Worm (Caenorhabditis elegans) whole organism, L1 larva: ENCODE results near the gene F46B6.12.
A peak's percentile ranks its signal among the peaks of the same experiment; 100 is the strongest.

Experiments
- C16A3.4 ChIP-seq: fragments of 150-350 bp; optimal IDR thresholded peaks from 2 replicates; lab custom pipeline; 2014; ENCODE audit warnings: missing biosample characterization, missing genetic modification characterization
- C34B4.2 ChIP-seq: sonication (generic microtip); optimal IDR thresholded peaks from 2 replicates; lab custom pipeline; 2017; ENCODE audit warnings: mild to moderate bottlenecking, missing genetic modification characterization, missing compliant biosample characterization
- aha-1 ChIP-seq: fragments of 150-350 bp; optimal IDR thresholded peaks from 2 replicates; lab custom pipeline; 2014; ENCODE audit warnings: missing biosample characterization, missing genetic modification characterization
- ceh-82 ChIP-seq, 3 experiments: fragments of 150-350 bp in 1 of 3; sonication (generic microtip) in 2 of 3; optimal IDR thresholded peaks; 2 replicates each; lab custom pipeline; 2014 to 2017; ENCODE audit warnings: missing biosample characterization in 3 of 3, missing genetic modification characterization in 3 of 3
- ceh-88 ChIP-seq: fragments of 200-800 bp; sonication (Bioruptor generic); IDR thresholded peaks from 2 replicates; pipeline ENCODE4 v1.3.6; 2022; ENCODE audit warnings: missing genetic modification characterization, missing compliant biosample characterization
- ceh-90 ChIP-seq: sonication (generic microtip); optimal IDR thresholded peaks from 2 replicates; lab custom pipeline; 2016; ENCODE audit warnings: missing genetic modification characterization, missing compliant biosample characterization
- ces-1 ChIP-seq: fragments of 150-350 bp; optimal IDR thresholded peaks from 2 replicates; lab custom pipeline; 2014; ENCODE audit warnings: missing biosample characterization, missing genetic modification reagents, missing genetic modification characterization
- efl-1 ChIP-seq, 4 experiments: fragments of 150-350 bp; optimal IDR thresholded peaks in 3 of 4; peaks in 1 of 4; 1 replicate in 1 of 4; 2 replicates in 3 of 4; lab custom pipeline; 2014; ENCODE audit warnings: missing biosample characterization in 2 of 4, missing genetic modification characterization in 2 of 4, missing genetic modification reagents in 2 of 4
- elt-3 ChIP-seq, 6 experiments: fragments of 150-350 bp in 1 of 6; sonication (generic microtip); optimal IDR thresholded peaks; 2 replicates each; lab custom pipeline; 2017 to 2018; ENCODE audit warnings: missing biosample characterization in 6 of 6, missing genetic modification characterization in 6 of 6, inconsistent platforms in 1 of 6
- fkh-10 ChIP-seq: sonication (generic microtip); optimal IDR thresholded peaks from 2 replicates; lab custom pipeline; 2017; ENCODE audit warnings: missing biosample characterization, missing genetic modification reagents, missing genetic modification characterization
- fos-1 ChIP-seq: fragments of 150-350 bp; optimal IDR thresholded peaks from 2 replicates; lab custom pipeline; 2014; ENCODE audit warnings: missing biosample characterization, missing genetic modification characterization
- lin-14 ChIP-seq: fragments of 200-800 bp; sonication (Bioruptor generic); optimal IDR thresholded peaks from 2 replicates; lab custom pipeline; 2018; ENCODE audit warnings: mild to moderate bottlenecking, missing genetic modification characterization, moderate library complexity, missing compliant biosample characterization
- lin-35 ChIP-seq, 2 experiments: fragments of 150-350 bp; optimal IDR thresholded peaks; 2 replicates each; lab custom pipeline; 2014; ENCODE audit warnings: missing biosample characterization in 2 of 2, missing genetic modification characterization in 2 of 2, missing genetic modification reagents in 2 of 2
- lsy-2 ChIP-seq, 2 experiments: fragments of 150-350 bp; optimal IDR thresholded peaks; 2 replicates each; lab custom pipeline; 2014; ENCODE audit warnings: missing biosample characterization in 2 of 2, missing genetic modification characterization in 2 of 2
- mep-1 ChIP-seq: fragments of 150-350 bp; optimal IDR thresholded peaks from 2 replicates; lab custom pipeline; 2014; ENCODE audit warnings: missing biosample characterization, missing genetic modification characterization
- nhr-47 ChIP-seq: sonication (generic microtip); optimal IDR thresholded peaks from 2 replicates; lab custom pipeline; 2016; ENCODE audit warnings: mild to moderate bottlenecking, missing genetic modification characterization, moderate library complexity, missing compliant biosample characterization
- nhr-71 ChIP-seq: sonication (generic microtip); optimal IDR thresholded peaks from 2 replicates; lab custom pipeline; 2016; ENCODE audit warnings: mild to moderate bottlenecking, missing genetic modification characterization, moderate library complexity, missing compliant biosample characterization
- nhr-77 ChIP-seq: fragments of 150-350 bp; optimal IDR thresholded peaks from 2 replicates; lab custom pipeline; 2014; ENCODE audit warnings: missing biosample characterization, missing genetic modification characterization
- sptf-1 ChIP-seq: fragments of 150-350 bp; optimal IDR thresholded peaks from 2 replicates; lab custom pipeline; 2014; ENCODE audit warnings: missing biosample characterization, missing genetic modification characterization
- sup-37 ChIP-seq: fragments of 200-800 bp; sonication (Bioruptor generic); optimal IDR thresholded peaks from 2 replicates; lab custom pipeline; 2018; ENCODE audit warnings: mild to moderate bottlenecking, missing genetic modification characterization, missing compliant biosample characterization
- swsn-7 ChIP-seq: sonication (generic microtip); optimal IDR thresholded peaks from 2 replicates; lab custom pipeline; 2016; ENCODE audit warnings: missing genetic modification characterization, missing compliant biosample characterization
- tbx-2 ChIP-seq: sonication (generic microtip); optimal IDR thresholded peaks from 2 replicates; lab custom pipeline; 2016; ENCODE audit warnings: missing genetic modification characterization, missing compliant biosample characterization
- tlp-1 ChIP-seq: fragments of 150-350 bp; optimal IDR thresholded peaks from 2 replicates; lab custom pipeline; 2014; ENCODE audit warnings: missing biosample characterization, missing genetic modification characterization
- unc-130 ChIP-seq: fragments of 150-350 bp; optimal IDR thresholded peaks from 2 replicates; lab custom pipeline; 2017; ENCODE audit warnings: missing biosample characterization, missing genetic modification characterization, inconsistent platforms
- unc-62 ChIP-seq: fragments of 150-350 bp; optimal IDR thresholded peaks from 2 replicates; lab custom pipeline; 2014; ENCODE audit warnings: missing biosample characterization, missing genetic modification reagents, missing genetic modification characterization
- unc-86 ChIP-seq: sonication (generic microtip); optimal IDR thresholded peaks from 2 replicates; lab custom pipeline; 2016; ENCODE audit warnings: missing genetic modification characterization, missing compliant biosample characterization
- unc-98 ChIP-seq: fragments of 200-800 bp; sonication (Bioruptor generic); IDR thresholded peaks from 2 replicates; pipeline ENCODE4 v1.3.6; 2022; ENCODE audit warnings: missing genetic modification characterization, missing compliant biosample characterization
- zag-1 ChIP-seq: fragments of 150-350 bp; optimal IDR thresholded peaks from 2 replicates; lab custom pipeline; 2014; ENCODE audit warnings: missing biosample characterization, missing genetic modification characterization
- ztf-11 ChIP-seq, 2 experiments: sonication (generic microtip); optimal IDR thresholded peaks; 2 replicates each; lab custom pipeline; 2016 to 2017; ENCODE audit warnings: missing genetic modification characterization in 2 of 2, missing biosample characterization in 1 of 2, missing compliant biosample characterization in 1 of 2

The F46B6.12 gene

ce11 chrV:9771311-9771710 lies 4.3 kb downstream of the F46B6.12 start:
- TF ChIP-seq sup-37 (GFP tag; lab: Kevin White, UChicago), result no peak
- TF ChIP-seq lin-35 (GFP tag; optimal IDR thresholded peaks at IDR 0.05; lab: Kevin White, UChicago), result no peak
- TF ChIP-seq fos-1 (tag; lab: Kevin White, UChicago), result no peak
- no peak for TF ChIP-seq mep-1
- no peak for TF ChIP-seq aha-1 (tag; lab: Kevin White, UChicago)
- TF ChIP-seq unc-98 (GFP tag; lab: Robert Waterston, UW), result no peak

ce11 chrV:9768828-9769778 lies 6.5 kb downstream of the F46B6.12 start, which contains the start of gene unc-42:
TSS of gene unc-42 (minus strand) at chrV:9769391.
- no peak for TF ChIP-seq efl-1 (optimal IDR thresholded peaks at IDR 0.05; lab: Kevin White, UChicago)
- TF ChIP-seq efl-1 (GFP tag; optimal IDR thresholded peaks at IDR 0.05 in 1 of 2; lab: Kevin White, UChicago), result peak in 1 of 2 experiments; percentile 76
- TF ChIP-seq tbx-2 (tag; lab: Kevin White, UChicago), result peak; percentile 35
- peak; percentile 88 for TF ChIP-seq fkh-10 (GFP tag; lab: Kevin White, UChicago)
- peak; percentile 50 for TF ChIP-seq nhr-47
- TF ChIP-seq ceh-88, result no peak
- peak in 1 of 2 experiments; percentile 53 for TF ChIP-seq lsy-2 (tag; optimal IDR thresholded peaks at IDR 0.05; lab: Kevin White, UChicago)
- peak in 1 of 3 experiments; percentile 28 for TF ChIP-seq ceh-82 (tag; optimal IDR thresholded peaks at IDR 0.05; lab: Kevin White, UChicago)
- TF ChIP-seq nhr-71 (tag; lab: Kevin White, UChicago), result peak; percentile 30
- peak; percentile 16 for TF ChIP-seq swsn-7 (tag; lab: Kevin White, UChicago)
- peak; percentile 80 for TF ChIP-seq lin-14 (GFP tag; lab: Kevin White, UChicago)
- TF ChIP-seq ces-1, result peak; percentile 100
- no peak for TF ChIP-seq elt-3 (tag; optimal IDR thresholded peaks at IDR 0.05; lab: Kevin White, UChicago)
- TF ChIP-seq unc-62 (GFP tag; lab: Kevin White, UChicago), result no peak

- TF ChIP-seq efl-1 (optimal IDR thresholded peaks at IDR 0.05; lab: Kevin White, UChicago), result no peak
- peak in 1 of 2 experiments; percentile 58 for TF ChIP-seq efl-1 (GFP tag; optimal IDR thresholded peaks at IDR 0.05 in 1 of 2; lab: Kevin White, UChicago)
- no peak for TF ChIP-seq C16A3.4 (tag; lab: Kevin White, UChicago)
- TF ChIP-seq ztf-11 (tag; optimal IDR thresholded peaks at IDR 0.05; lab: Kevin White, UChicago), result no peak
- peak; percentile 22 for TF ChIP-seq lin-14 (GFP tag; lab: Kevin White, UChicago)
- TF ChIP-seq fkh-10 (GFP tag; lab: Kevin White, UChicago), result peak; percentile 34
- no peak for TF ChIP-seq unc-130 (tag; lab: Kevin White, UChicago)
- no peak for TF ChIP-seq unc-62 (GFP tag; lab: Kevin White, UChicago)
- no peak for TF ChIP-seq C34B4.2 (tag; lab: Kevin White, UChicago)
- TF ChIP-seq nhr-71 (tag; lab: Kevin White, UChicago), result no peak
- TF ChIP-seq ces-1, result peak; percentile 97
- no peak for TF ChIP-seq elt-3 (tag; optimal IDR thresholded peaks at IDR 0.05; lab: Kevin White, UChicago)
- TF ChIP-seq, all 84 proteins: peak for 4
Observed at ce11 chrV:9767941-9768340, 7.7 kb downstream of the F46B6.12 start.

- TF ChIP-seq ces-1, result peak; percentile 100
- peak; percentile 88 for TF ChIP-seq lin-14 (GFP tag; lab: Kevin White, UChicago)
- TF ChIP-seq efl-1 (optimal IDR thresholded peaks at IDR 0.05; lab: Kevin White, UChicago), result peak in 1 of 2 experiments; percentile 8
- no peak for TF ChIP-seq efl-1 (GFP tag; optimal IDR thresholded peaks at IDR 0.05 in 1 of 2; lab: Kevin White, UChicago)
- TF ChIP-seq lsy-2 (tag; optimal IDR thresholded peaks at IDR 0.05; lab: Kevin White, UChicago), result peak; percentile 48 to 85
- peak; percentile 30 for TF ChIP-seq nhr-47
- no peak for TF ChIP-seq ceh-90 (tag; lab: Kevin White, UChicago)
- no peak for TF ChIP-seq unc-86 (tag; lab: Kevin White, UChicago)
- TF ChIP-seq sup-37 (GFP tag; lab: Kevin White, UChicago), result no peak
- no peak for TF ChIP-seq sptf-1 (tag; lab: Kevin White, UChicago)
- TF ChIP-seq tlp-1 (tag; lab: Kevin White, UChicago), result no peak
- TF ChIP-seq swsn-7 (tag; lab: Kevin White, UChicago), result peak; percentile 15
- peak; percentile 17 for TF ChIP-seq tbx-2 (tag; lab: Kevin White, UChicago)
- TF ChIP-seq nhr-71 (tag; lab: Kevin White, UChicago), result peak; percentile 42
- peak; percentile 98 for TF ChIP-seq fkh-10 (GFP tag; lab: Kevin White, UChicago)
Observed at ce11 chrV:9765622-9766021, 10.0 kb downstream of the F46B6.12 start.

- TF ChIP-seq nhr-77 (tag; lab: Kevin White, UChicago), result no peak
- no peak for TF ChIP-seq efl-1 (optimal IDR thresholded peaks at IDR 0.05; lab: Kevin White, UChicago)
- peak in 1 of 2 experiments; percentile 30 for TF ChIP-seq efl-1 (GFP tag; optimal IDR thresholded peaks at IDR 0.05 in 1 of 2; lab: Kevin White, UChicago)
- TF ChIP-seq zag-1 (tag; lab: Kevin White, UChicago), result no peak
- TF ChIP-seq ztf-11 (tag; optimal IDR thresholded peaks at IDR 0.05; lab: Kevin White, UChicago), result no peak
Observed at ce11 chrV:9764552-9764951, 11.1 kb downstream of the F46B6.12 start.
